Worm (Caenorhabditis elegans) whole organism, L3 larva: ENCODE measurements around the gene C33H5.2.

Experiments used
- ama-1 ChIP-seq: fragments of 150-350 bp; optimal IDR thresholded peaks from 2 replicates; lab custom pipeline; 2018
- fkh-10 ChIP-seq: sonication (generic microtip); optimal IDR thresholded peaks from 2 replicates; lab custom pipeline; 2017; ENCODE audit warnings: missing biosample characterization, missing genetic modification reagents, missing genetic modification characterization
- jun-1 ChIP-seq: fragments of 150-350 bp; optimal IDR thresholded peaks from 2 replicates; lab custom pipeline; 2014; ENCODE audit warnings: missing biosample characterization, missing genetic modification reagents, missing genetic modification characterization
- lin-15B ChIP-seq: fragments of 150-350 bp; optimal IDR thresholded peaks from 2 replicates; lab custom pipeline; 2014; ENCODE audit warnings: missing biosample characterization, missing genetic modification characterization
- lin-39 ChIP-seq: fragments of 150-350 bp; optimal IDR thresholded peaks from 2 replicates; lab custom pipeline; 2018; ENCODE audit warnings: missing biosample characterization, missing genetic modification reagents, missing genetic modification characterization
- nhr-237 ChIP-seq: fragments of 150-350 bp; optimal IDR thresholded peaks from 2 replicates; lab custom pipeline; 2014; ENCODE audit warnings: missing biosample characterization, missing genetic modification characterization
- pha-4 ChIP-seq: fragments of 150-350 bp; optimal IDR thresholded peaks from 2 replicates; lab custom pipeline; 2014; ENCODE audit warnings: missing biosample characterization, missing genetic modification reagents, missing genetic modification characterization
- pqm-1 ChIP-seq: fragments of 150-350 bp; optimal IDR thresholded peaks from 2 replicates; lab custom pipeline; 2017; ENCODE audit warnings: missing biosample characterization, missing genetic modification characterization, inconsistent platforms
- zag-1 ChIP-seq: fragments of 150-350 bp; optimal IDR thresholded peaks from 2 replicates; lab custom pipeline; 2014; ENCODE audit warnings: missing biosample characterization, missing genetic modification characterization

DNA sequence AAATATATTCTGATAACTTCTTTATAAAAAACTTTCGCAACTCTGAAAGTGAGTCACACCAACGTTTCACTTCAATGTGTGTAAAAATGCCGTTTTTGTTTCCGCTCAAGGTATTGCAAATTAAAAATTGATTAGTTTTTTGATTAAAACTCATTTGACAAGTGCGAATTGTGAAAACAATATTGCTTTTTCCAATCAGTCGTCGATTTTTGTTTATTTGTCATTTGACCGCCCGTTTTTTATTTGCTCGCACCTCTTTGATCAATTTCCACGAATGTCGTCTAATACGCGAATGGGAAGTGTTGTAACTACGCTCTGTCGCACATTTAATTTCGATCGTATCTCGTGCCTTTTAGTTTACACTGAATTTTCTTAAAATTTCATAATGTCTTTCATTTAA, 25.3 kb downstream of the C33H5.2 start, which contains the start of gene mvb-12:
- TF ChIP-seq zag-1: no peak
- TF ChIP-seq jun-1 (tag; lab: Kevin White, UChicago): no peak
- TF ChIP-seq fkh-10 (GFP tag; lab: Kevin White, UChicago): no peak
- TF ChIP-seq nhr-237 (tag; lab: Kevin White, UChicago): no peak
- peak; percentile 43 for TF ChIP-seq lin-15B (tag; lab: Kevin White, UChicago)
- peak; percentile 80 for TF ChIP-seq pha-4
- no peak for TF ChIP-seq pqm-1 (tag; lab: Kevin White, UChicago)
- TF ChIP-seq ama-1 (lab: Kevin White, UChicago): no peak
- TF ChIP-seq lin-39 (tag; lab: Kevin White, UChicago): no peak
